Worm (Caenorhabditis elegans) whole organism, L3 larva: Measurements from ENCODE around the gene F31B9.3.

ENCODE experiments used
- ZK546.5 ChIP-seq: sonication (generic microtip); optimal IDR thresholded peaks from 2 replicates; lab custom pipeline; 2017; ENCODE audit warnings: missing biosample characterization, missing genetic modification characterization
- aly-2 ChIP-seq: fragments of 150-350 bp; optimal IDR thresholded peaks from 2 replicates; lab custom pipeline; 2014; ENCODE audit warnings: missing biosample characterization, missing genetic modification characterization
- ama-1 ChIP-seq: fragments of 150-350 bp; optimal IDR thresholded peaks from 2 replicates; lab custom pipeline; 2018
- ceh-28 ChIP-seq: fragments of 150-350 bp; optimal IDR thresholded peaks from 2 replicates; lab custom pipeline; 2014; ENCODE audit warnings: missing biosample characterization, missing genetic modification reagents, missing genetic modification characterization
- ceh-82 ChIP-seq: fragments of 150-350 bp; optimal IDR thresholded peaks from 2 replicates; lab custom pipeline; 2014; ENCODE audit warnings: missing biosample characterization, missing genetic modification characterization
- daf-12 ChIP-seq: fragments of 150-350 bp; optimal IDR thresholded peaks from 2 replicates; lab custom pipeline; 2014; ENCODE audit warnings: missing biosample characterization, missing genetic modification reagents, missing genetic modification characterization
- egl-5 ChIP-seq: fragments of 150-350 bp; optimal IDR thresholded peaks from 2 replicates; lab custom pipeline; 2017; ENCODE audit warnings: missing biosample characterization, missing genetic modification reagents, missing genetic modification characterization, inconsistent platforms
- elt-1 ChIP-seq: fragments of 150-350 bp; optimal IDR thresholded peaks from 2 replicates; lab custom pipeline; 2014; ENCODE audit warnings: missing biosample characterization, missing genetic modification characterization
- elt-2 ChIP-seq: sonication (generic microtip); optimal IDR thresholded peaks from 2 replicates; lab custom pipeline; 2016; ENCODE audit warnings: missing genetic modification reagents, mild to moderate bottlenecking, missing genetic modification characterization, missing compliant biosample characterization
- elt-3 ChIP-seq, 3 experiments: fragments of 150-350 bp in 1 of 3; sonication (generic microtip) in 2 of 3; optimal IDR thresholded peaks; 2 replicates in 2 of 3; 4 replicates in 1 of 3; lab custom pipeline; 2014 to 2017; ENCODE audit warnings: missing biosample characterization in 3 of 3, missing genetic modification characterization in 3 of 3
- fkh-10 ChIP-seq: sonication (generic microtip); optimal IDR thresholded peaks from 2 replicates; lab custom pipeline; 2017; ENCODE audit warnings: missing biosample characterization, missing genetic modification reagents, missing genetic modification characterization
- hmg-11 ChIP-seq: sonication (generic microtip); optimal IDR thresholded peaks from 2 replicates; lab custom pipeline; 2016; ENCODE audit warnings: missing genetic modification characterization, missing compliant biosample characterization
- lin-15B ChIP-seq: fragments of 150-350 bp; optimal IDR thresholded peaks from 2 replicates; lab custom pipeline; 2014; ENCODE audit warnings: missing biosample characterization, missing genetic modification characterization
- lin-39 ChIP-seq: fragments of 150-350 bp; optimal IDR thresholded peaks from 2 replicates; lab custom pipeline; 2018; ENCODE audit warnings: missing biosample characterization, missing genetic modification reagents, missing genetic modification characterization
- lsy-12 ChIP-seq: sonication (generic microtip); optimal IDR thresholded peaks from 2 replicates; lab custom pipeline; 2016; ENCODE audit warnings: mild to moderate bottlenecking, missing genetic modification characterization, missing compliant biosample characterization
- mdl-1 ChIP-seq: fragments of 150-350 bp; optimal IDR thresholded peaks from 2 replicates; lab custom pipeline; 2014; ENCODE audit warnings: missing biosample characterization, missing genetic modification characterization
- mml-1 ChIP-seq: fragments of 150-350 bp; sonication (generic microtip); optimal IDR thresholded peaks from 3 replicates; lab custom pipeline; 2014; ENCODE audit warnings: missing biosample characterization, missing genetic modification characterization
- nfya-1 ChIP-seq: sonication (generic microtip); optimal IDR thresholded peaks from 2 replicates; lab custom pipeline; 2017; ENCODE audit warnings: missing genetic modification characterization, mild to moderate bottlenecking, missing compliant biosample characterization, antibody characterized with exemption, moderate library complexity; ENCODE audit not compliant: insufficient read depth
- nhr-12 ChIP-seq: fragments of 150-350 bp; optimal IDR thresholded peaks from 2 replicates; lab custom pipeline; 2014; ENCODE audit warnings: missing biosample characterization, missing genetic modification characterization
- nhr-23 ChIP-seq: fragments of 150-350 bp; optimal IDR thresholded peaks from 2 replicates; lab custom pipeline; 2014; ENCODE audit warnings: missing biosample characterization, missing genetic modification reagents, missing genetic modification characterization
- nhr-237 ChIP-seq: fragments of 150-350 bp; optimal IDR thresholded peaks from 2 replicates; lab custom pipeline; 2014; ENCODE audit warnings: missing biosample characterization, missing genetic modification characterization
- nhr-25 ChIP-seq: sonication (generic microtip); optimal IDR thresholded peaks from 2 replicates; lab custom pipeline; 2017; ENCODE audit warnings: missing biosample characterization, missing genetic modification characterization
- nhr-28 ChIP-seq: fragments of 150-350 bp; optimal IDR thresholded peaks from 2 replicates; lab custom pipeline; 2014; ENCODE audit warnings: missing biosample characterization, missing genetic modification characterization
- nhr-43 ChIP-seq: sonication (generic microtip); optimal IDR thresholded peaks from 2 replicates; lab custom pipeline; 2016; ENCODE audit warnings: mild to moderate bottlenecking, missing genetic modification characterization, missing compliant biosample characterization; ENCODE audit not compliant: poor library complexity, severe bottlenecking
- nhr-77 ChIP-seq: fragments of 150-350 bp; optimal IDR thresholded peaks from 2 replicates; lab custom pipeline; 2014; ENCODE audit warnings: missing biosample characterization, missing genetic modification characterization
- pha-4 ChIP-seq: fragments of 150-350 bp; optimal IDR thresholded peaks from 2 replicates; lab custom pipeline; 2014; ENCODE audit warnings: missing biosample characterization, missing genetic modification reagents, missing genetic modification characterization
- pqm-1 ChIP-seq: fragments of 150-350 bp; optimal IDR thresholded peaks from 2 replicates; lab custom pipeline; 2017; ENCODE audit warnings: missing biosample characterization, missing genetic modification characterization, inconsistent platforms
- sea-2 ChIP-seq: fragments of 150-350 bp; sonication (generic microtip); optimal IDR thresholded peaks from 4 replicates; lab custom pipeline; 2014; ENCODE audit warnings: missing biosample characterization, missing genetic modification reagents, missing genetic modification characterization
- skn-1 ChIP-seq: fragments of 150-350 bp; optimal IDR thresholded peaks from 2 replicates; lab custom pipeline; 2014; ENCODE audit warnings: missing biosample characterization, missing genetic modification characterization
- snpc-4 ChIP-seq: fragments of 150-350 bp; optimal IDR thresholded peaks from 2 replicates; lab custom pipeline; 2014; ENCODE audit warnings: missing biosample characterization, missing genetic modification characterization
- tbx-2 ChIP-seq: sonication (generic microtip); optimal IDR thresholded peaks from 2 replicates; lab custom pipeline; 2016; ENCODE audit warnings: mild to moderate bottlenecking, missing genetic modification characterization, missing compliant biosample characterization
- unc-62 ChIP-seq: fragments of 150-350 bp; sonication (generic microtip); optimal IDR thresholded peaks from 4 replicates; lab custom pipeline; 2014; ENCODE audit warnings: missing biosample characterization, missing genetic modification reagents, missing genetic modification characterization
- zag-1 ChIP-seq: fragments of 150-350 bp; optimal IDR thresholded peaks from 2 replicates; lab custom pipeline; 2014; ENCODE audit warnings: missing biosample characterization, missing genetic modification characterization
- ztf-11 ChIP-seq: fragments of 150-350 bp; optimal IDR thresholded peaks from 2 replicates; lab custom pipeline; 2014; ENCODE audit warnings: missing biosample characterization, missing genetic modification characterization
- ztf-4 ChIP-seq: fragments of 150-350 bp; optimal IDR thresholded peaks from 2 replicates; lab custom pipeline; 2014; ENCODE audit warnings: missing biosample characterization, missing genetic modification characterization

Gene F31B9.3

ce11 chrX:15887989-15888388, 35.6 kb upstream of the F31B9.3 start:
- TF ChIP-seq daf-12 (tag; lab: Kevin White, UChicago) = no peak
- no peak for TF ChIP-seq ztf-11 (tag; lab: Kevin White, UChicago)
- no peak for TF ChIP-seq pqm-1 (tag; lab: Kevin White, UChicago)
- TF ChIP-seq nhr-25 (tag; lab: Kevin White, UChicago) = no peak
- TF ChIP-seq unc-62 (GFP tag; lab: Kevin White, UChicago) = no peak
- no peak for TF ChIP-seq tbx-2 (tag; lab: Kevin White, UChicago)
- TF ChIP-seq hmg-11 (tag; lab: Kevin White, UChicago) = no peak
- TF ChIP-seq nhr-237 (tag; lab: Kevin White, UChicago) = no peak
- TF ChIP-seq pha-4 (tag; lab: Kevin White, UChicago) = no peak
- no peak for TF ChIP-seq snpc-4
- TF ChIP-seq, all 47 proteins: peak for 0

ce11 chrX:15892525-15892924, 31.0 kb upstream of the F31B9.3 start:
- TF ChIP-seq mdl-1 (tag; lab: Kevin White, UChicago) (no peak), snpc-4 (peak; percentile 30)

ce11 chrX:15901214-15901613, 22.3 kb upstream of the F31B9.3 start:
- no peak for TF ChIP-seq ama-1 (lab: Kevin White, UChicago)
- no peak for TF ChIP-seq lsy-12 (tag; lab: Kevin White, UChicago)
- TF ChIP-seq ceh-28 (tag; lab: Kevin White, UChicago) = no peak
- TF ChIP-seq nfya-1 (tag; lab: Kevin White, UChicago) = no peak
- TF ChIP-seq nhr-28 (tag; lab: Kevin White, UChicago) = no peak
- no peak for TF ChIP-seq lin-39
- no peak for TF ChIP-seq tbx-2 (tag; lab: Kevin White, UChicago)
- no peak for TF ChIP-seq elt-1 (tag; lab: Kevin White, UChicago)
- no peak for TF ChIP-seq mml-1
- no peak for TF ChIP-seq elt-2 (tag; lab: Kevin White, UChicago)
- TF ChIP-seq pqm-1 (tag; lab: Kevin White, UChicago) = no peak
- no peak for TF ChIP-seq nhr-43
- no peak for TF ChIP-seq egl-5 (tag; lab: Kevin White, UChicago)
- TF ChIP-seq nhr-77 (tag; lab: Kevin White, UChicago) = no peak
- no peak for TF ChIP-seq mdl-1 (tag; lab: Kevin White, UChicago)
- no peak for TF ChIP-seq daf-12 (tag; lab: Kevin White, UChicago)
- no peak for TF ChIP-seq nhr-12 (tag; lab: Kevin White, UChicago)
- no peak for TF ChIP-seq nhr-25 (tag; lab: Kevin White, UChicago)
- TF ChIP-seq lin-15B = no peak

- TF ChIP-seq ztf-11 (tag; lab: Kevin White, UChicago) = no peak
- no peak for TF ChIP-seq lin-39
- no peak for TF ChIP-seq egl-5 (tag; lab: Kevin White, UChicago)
- TF ChIP-seq nfya-1 (tag; lab: Kevin White, UChicago) = no peak
- no peak for TF ChIP-seq ZK546.5 (tag; lab: Kevin White, UChicago)
- no peak for TF ChIP-seq nhr-25 (tag; lab: Kevin White, UChicago)
- TF ChIP-seq daf-12 (tag; lab: Kevin White, UChicago) = no peak
- no peak for TF ChIP-seq zag-1 (tag; lab: Kevin White, UChicago)
- TF ChIP-seq ceh-82 (tag; lab: Kevin White, UChicago) = no peak
- no peak for TF ChIP-seq elt-2 (tag; lab: Kevin White, UChicago)
- TF ChIP-seq skn-1 (tag; lab: Kevin White, UChicago) = no peak
- no peak for TF ChIP-seq pqm-1 (tag; lab: Kevin White, UChicago)
- TF ChIP-seq elt-3 (tag; optimal IDR thresholded peaks at IDR 0.05; lab: Kevin White, UChicago) = no peak
- no peak for TF ChIP-seq aly-2 (tag; lab: Kevin White, UChicago)
- TF ChIP-seq tbx-2 (tag; lab: Kevin White, UChicago) = no peak
- TF ChIP-seq unc-62 (GFP tag; lab: Kevin White, UChicago) = no peak
- TF ChIP-seq sea-2 (GFP tag; lab: Kevin White, UChicago) = no peak
- TF ChIP-seq lin-15B = no peak
- TF ChIP-seq, all 47 proteins: peak for 0
These were observed 20.7 kb upstream of the F31B9.3 start for ce11 chrX:15902835-15903234.

ce11 chrX:15910328-15910727, 13.2 kb upstream of the F31B9.3 start, which contains the start of gene npr-33:
TSS of gene npr-33 (plus strand) at chrX:15910628.
- TF ChIP-seq nhr-23 (tag; lab: Kevin White, UChicago) (no peak), nhr-43 (no peak), tbx-2 (tag; lab: Kevin White, UChicago) (no peak), hmg-11 (tag; lab: Kevin White, UChicago) (no peak), skn-1 (tag; lab: Kevin White, UChicago) (no peak), nhr-28 (tag; lab: Kevin White, UChicago) (no peak), pqm-1 (tag; lab: Kevin White, UChicago) (no peak), unc-62 (GFP tag; lab: Kevin White, UChicago) (no peak), fkh-10 (GFP tag; lab: Kevin White, UChicago) (no peak), lsy-12 (tag; lab: Kevin White, UChicago) (no peak), lin-39 (no peak), ztf-4 (tag; lab: Kevin White, UChicago) (no peak), mdl-1 (tag; lab: Kevin White, UChicago) (no peak), daf-12 (tag; lab: Kevin White, UChicago) (no peak), pha-4 (tag; lab: Kevin White, UChicago) (no peak)
